Worm (Caenorhabditis elegans) whole organism, midembryonic: ENCODE results near the gene srw-12.

Source experiments
- T22C8.4 ChIP-seq: fragments of 200-800 bp; sonication (Bioruptor generic); IDR thresholded peaks from 2 replicates; pipeline ENCODE4 v1.3.6; 2022; ENCODE audit warnings: missing genetic modification characterization, missing compliant biosample characterization
- cog-1 ChIP-seq: sonication (generic microtip); optimal IDR thresholded peaks from 2 replicates; lab custom pipeline; 2016; ENCODE audit warnings: missing genetic modification characterization, missing compliant biosample characterization
- flt-1 ChIP-seq: fragments of 200-800 bp; sonication (Bioruptor generic); IDR thresholded peaks from 2 replicates; pipeline ENCODE4 v1.3.6; 2022; ENCODE audit warnings: missing genetic modification characterization, missing compliant biosample characterization
- klf-2 ChIP-seq: fragments of 200-800 bp; sonication (Bioruptor generic); conservative IDR thresholded peaks from 2 replicates; pipeline ENCODE4 v1.3.6; 2022; ENCODE audit warnings: missing genetic modification reagents, missing genetic modification characterization, missing compliant biosample characterization
- med-1 ChIP-seq: sonication (generic microtip); optimal IDR thresholded peaks from 2 replicates; lab custom pipeline; 2017; ENCODE audit warnings: missing genetic modification characterization, mild to moderate bottlenecking, missing compliant biosample characterization, antibody characterized with exemption, missing genetic modification reagents; ENCODE audit not compliant: insufficient read depth
- ref-1 ChIP-seq: fragments of 200-800 bp; sonication (Bioruptor generic); conservative IDR thresholded peaks from 2 replicates; pipeline ENCODE4 v1.3.6; 2022; ENCODE audit warnings: missing genetic modification reagents, missing genetic modification characterization, missing compliant biosample characterization
- tab-1 ChIP-seq: fragments of 200-800 bp; sonication (Bioruptor generic); IDR thresholded peaks from 2 replicates; pipeline ENCODE4 v1.3.6; 2022; ENCODE audit warnings: missing genetic modification characterization, missing compliant biosample characterization
- ztf-23 ChIP-seq: fragments of 200-800 bp; sonication (Bioruptor generic); IDR thresholded peaks from 2 replicates; pipeline ENCODE4 v1.3.6; 2022; ENCODE audit warnings: missing genetic modification reagents, missing genetic modification characterization, missing compliant biosample characterization
- ztf-29 ChIP-seq: fragments of 200-800 bp; sonication (Bioruptor generic); IDR thresholded peaks from 2 replicates; pipeline ENCODE4 v1.3.6; 2022; ENCODE audit warnings: missing genetic modification reagents, missing genetic modification characterization, missing compliant biosample characterization

DNA sequence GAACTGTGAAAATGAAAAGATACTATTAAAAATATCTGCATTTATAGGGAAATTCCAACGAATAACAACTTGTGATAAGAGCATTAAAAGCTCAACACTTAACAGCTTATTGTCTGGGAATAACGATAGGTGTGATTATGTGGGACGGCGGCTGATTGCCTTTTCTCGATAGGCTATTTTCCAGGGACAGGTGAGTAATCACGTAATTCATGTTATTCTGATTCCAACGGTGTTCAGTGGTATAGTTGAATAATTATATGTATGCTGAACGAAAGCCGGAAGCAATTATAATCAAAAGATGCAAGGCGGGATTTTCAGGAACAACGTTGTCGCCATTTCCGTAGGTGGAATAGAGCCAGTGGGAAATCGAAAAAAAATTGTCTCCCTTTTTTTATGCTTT is 38.5 kb upstream of the srw-12 start, which contains the start of gene srw-17:
- TF ChIP-seq T22C8.4 (GFP tag; lab: Robert Waterston, UW), result no peak
- no peak for TF ChIP-seq ref-1 (GFP tag; lab: Robert Waterston, UW)
- TF ChIP-seq tab-1 (GFP tag; lab: Robert Waterston, UW), result no peak
- TF ChIP-seq ztf-29 (GFP tag; lab: Robert Waterston, UW), result no peak
- no peak for TF ChIP-seq flt-1
- TF ChIP-seq cog-1 (tag; lab: Kevin White, UChicago), result no peak
- TF ChIP-seq ztf-23 (GFP tag; lab: Robert Waterston, UW), result no peak
- TF ChIP-seq med-1 (GFP tag; lab: Kevin White, UChicago), result no peak
- TF ChIP-seq klf-2, result no peak
